Worm (Caenorhabditis elegans) whole organism, L3 larva: Measurements from ENCODE around the gene F54F2.6.
A peak's percentile ranks its signal among the peaks of the same experiment; 100 is the strongest.

ENCODE experiments used
- R02D3.7 ChIP-seq: fragments of 150-350 bp; optimal IDR thresholded peaks from 2 replicates; lab custom pipeline; 2014; ENCODE audit warnings: missing biosample characterization, missing genetic modification characterization
- daf-12 ChIP-seq: fragments of 150-350 bp; optimal IDR thresholded peaks from 2 replicates; lab custom pipeline; 2014; ENCODE audit warnings: missing biosample characterization, missing genetic modification reagents, missing genetic modification characterization
- elt-3 ChIP-seq, 3 experiments: fragments of 150-350 bp in 1 of 3; sonication (generic microtip) in 2 of 3; optimal IDR thresholded peaks; 2 replicates in 2 of 3; 4 replicates in 1 of 3; lab custom pipeline; 2014 to 2017; ENCODE audit warnings: missing biosample characterization in 3 of 3, missing genetic modification characterization in 3 of 3
- fkh-10 ChIP-seq: sonication (generic microtip); optimal IDR thresholded peaks from 2 replicates; lab custom pipeline; 2017; ENCODE audit warnings: missing biosample characterization, missing genetic modification reagents, missing genetic modification characterization
- fkh-2 ChIP-seq: fragments of 150-350 bp; optimal IDR thresholded peaks from 2 replicates; lab custom pipeline; 2014; ENCODE audit warnings: missing biosample characterization, missing genetic modification reagents, missing genetic modification characterization
- lin-39 ChIP-seq: fragments of 150-350 bp; optimal IDR thresholded peaks from 2 replicates; lab custom pipeline; 2018; ENCODE audit warnings: missing biosample characterization, missing genetic modification reagents, missing genetic modification characterization
- mdl-1 ChIP-seq: fragments of 150-350 bp; optimal IDR thresholded peaks from 2 replicates; lab custom pipeline; 2014; ENCODE audit warnings: missing biosample characterization, missing genetic modification characterization
- nhr-12 ChIP-seq: fragments of 150-350 bp; optimal IDR thresholded peaks from 2 replicates; lab custom pipeline; 2014; ENCODE audit warnings: missing biosample characterization, missing genetic modification characterization
- nhr-25 ChIP-seq: sonication (generic microtip); optimal IDR thresholded peaks from 2 replicates; lab custom pipeline; 2017; ENCODE audit warnings: missing biosample characterization, missing genetic modification characterization
- nhr-28 ChIP-seq: fragments of 150-350 bp; optimal IDR thresholded peaks from 2 replicates; lab custom pipeline; 2014; ENCODE audit warnings: missing biosample characterization, missing genetic modification characterization
- skn-1 ChIP-seq: fragments of 150-350 bp; optimal IDR thresholded peaks from 2 replicates; lab custom pipeline; 2014; ENCODE audit warnings: missing biosample characterization, missing genetic modification characterization
- zag-1 ChIP-seq: fragments of 150-350 bp; optimal IDR thresholded peaks from 2 replicates; lab custom pipeline; 2014; ENCODE audit warnings: missing biosample characterization, missing genetic modification characterization

- TF ChIP-seq nhr-25 (tag; lab: Kevin White, UChicago) (no peak), elt-3 (tag; optimal IDR thresholded peaks at IDR 0.05; lab: Kevin White, UChicago) (no peak), R02D3.7 (no peak), lin-39 (tag; lab: Kevin White, UChicago) (no peak), zag-1 (no peak), nhr-28 (tag; lab: Kevin White, UChicago) (no peak), mdl-1 (tag; lab: Kevin White, UChicago) (no peak), fkh-10 (peak; percentile 22), fkh-2 (tag; lab: Kevin White, UChicago) (no peak), daf-12 (no peak), skn-1 (tag; lab: Kevin White, UChicago) (no peak), nhr-12 (tag; lab: Kevin White, UChicago) (no peak)
Measured at ce11 chrIII:8811111-8811510, 10.6 kb upstream of the F54F2.6 start.
